5 fruit fly cellular contexts compared by ENCODE assay signal in the genomic region with DNA sequence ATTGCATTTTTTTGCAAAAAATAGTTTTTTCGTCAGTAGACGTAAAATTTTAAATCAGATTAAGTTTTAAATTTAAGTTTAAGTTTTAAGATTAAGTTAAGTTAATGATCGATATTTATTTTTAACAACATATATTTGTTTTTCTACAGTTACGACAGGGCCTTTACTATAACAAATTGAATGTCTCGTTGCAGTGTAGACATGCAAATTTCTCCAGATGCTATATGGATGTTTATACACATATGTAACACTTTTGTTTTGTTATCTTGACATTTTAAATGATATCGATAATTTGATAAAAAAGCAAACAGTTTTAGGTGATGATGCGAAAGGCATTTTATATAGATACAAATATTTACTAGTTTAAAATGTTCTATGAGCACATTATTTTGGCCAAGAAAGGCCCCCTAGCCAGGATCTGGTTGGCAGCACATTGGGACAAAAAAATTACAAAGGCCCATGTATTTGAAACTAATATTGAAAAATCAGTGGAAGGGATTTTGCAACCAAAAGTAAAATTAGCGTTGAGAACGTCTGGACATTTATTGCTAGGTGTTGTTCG.
A peak's percentile ranks its signal among the peaks of the same experiment; 100 is the strongest.
TF ChIP-seq lines count a peak whose summit lies in the region.

Gene vtd (plus strand): TSS at position 282 of the 562 bp plus-strand sequence.

- TF ChIP-seq CTCF in whole organism, embryonic (GFP tag; optimal IDR thresholded peaks at IDR 0.05; lab: Kevin White, UChicago), result no peak

TF ChIP-seq in whole organism, adult, 20 proteins besides CTCF, POLR2A, EP300 and RAD21:
- TF ChIP-seq CG1620 (GFP tag; optimal IDR thresholded peaks at IDR 0.05; lab: Kevin White, UChicago) (peak; percentile 17), cic (GFP tag; optimal IDR thresholded peaks at IDR 0.05; lab: Kevin White, UChicago) (no peak), bab1 (GFP tag; optimal IDR thresholded peaks at IDR 0.05; lab: Kevin White, UChicago) (peak; percentile 41)
TF ChIP-seq in whole organism, adult: peak in this region for 2.

TF ChIP-seq in whole organism, embryonic, 481 proteins besides CTCF, POLR2A, EP300 and RAD21 (continues in another document):
- no peak for TF ChIP-seq sim (GFP tag; IDR thresholded peaks at IDR 0.05; lab: Robert Waterston, UW)
- no peak for TF ChIP-seq sc (optimal IDR thresholded peaks at IDR 0.05; lab: Kevin White, UChicago)
- TF ChIP-seq sc (GFP tag; optimal IDR thresholded peaks at IDR 0.05; lab: Kevin White, UChicago), result no peak
- TF ChIP-seq sug (tag; optimal IDR thresholded peaks at IDR 0.05; lab: Kevin White, UChicago), result no peak
- TF ChIP-seq CG7357 (GFP tag; IDR thresholded peaks at IDR 0.05; lab: Robert Waterston, UW), result peak; percentile 95
- TF ChIP-seq CG9609 (GFP tag; optimal IDR thresholded peaks at IDR 0.05; lab: Kevin White, UChicago), result no peak
- no peak for TF ChIP-seq fd96Cb (tag; optimal IDR thresholded peaks at IDR 0.05; lab: Kevin White, UChicago)
- no peak for TF ChIP-seq CG4707 (GFP tag; optimal IDR thresholded peaks at IDR 0.05; lab: Kevin White, UChicago)
- peak; percentile 49; the same call in 2 of the 3 replicates for TF ChIP-seq CG17361 (GFP tag; IDR thresholded peaks at IDR 0.05; lab: Robert Waterston, UW)
- TF ChIP-seq CG17829 (tag; optimal IDR thresholded peaks at IDR 0.05; lab: Kevin White, UChicago), result no peak
- TF ChIP-seq cg (GFP tag; optimal IDR thresholded peaks at IDR 0.05; lab: Kevin White, UChicago), result no peak
- no peak for TF ChIP-seq D19B (GFP tag; optimal IDR thresholded peaks at IDR 0.05; lab: Kevin White, UChicago)
- no peak for TF ChIP-seq Awh (GFP tag; IDR thresholded peaks at IDR 0.05; lab: Robert Waterston, UW)
- no peak for TF ChIP-seq PHDP (tag; optimal IDR thresholded peaks at IDR 0.05; lab: Kevin White, UChicago)
- TF ChIP-seq CG2116 (GFP tag; optimal IDR thresholded peaks at IDR 0.05; lab: Kevin White, UChicago), result peak; percentile 44
- no peak for TF ChIP-seq Bteb2 (GFP tag; optimal IDR thresholded peaks at IDR 0.05; lab: Kevin White, UChicago)
- TF ChIP-seq CG12942 (GFP tag; optimal IDR thresholded peaks at IDR 0.05; lab: Kevin White, UChicago), result no peak
- no peak for TF ChIP-seq gt (GFP tag; IDR thresholded peaks at IDR 0.05; lab: Robert Waterston, UW)
- no peak for TF ChIP-seq kah (GFP tag; optimal IDR thresholded peaks at IDR 0.05; lab: Kevin White, UChicago)
- no peak for TF ChIP-seq CG2199 (GFP tag; IDR thresholded peaks at IDR 0.05; lab: Robert Waterston, UW)
- no peak for TF ChIP-seq CG11696 (GFP tag; IDR thresholded peaks at IDR 0.05; lab: Robert Waterston, UW)

TF ChIP-seq in whole organism, prepupa, 60 proteins besides CTCF, POLR2A, EP300 and RAD21:
- TF ChIP-seq cyc (GFP tag; optimal IDR thresholded peaks at IDR 0.05; lab: Kevin White, UChicago) (peak; percentile 18), Hr39 (GFP tag; optimal IDR thresholded peaks at IDR 0.05; lab: Kevin White, UChicago) (peak; percentile 19), fd59A (GFP tag; optimal IDR thresholded peaks at IDR 0.05; lab: Kevin White, UChicago) (no peak), CG11294 (GFP tag; IDR thresholded peaks at IDR 0.05; lab: Robert Waterston, UW) (no peak), Eip78C (GFP tag; lab: Kevin White, UChicago) (peak; percentile 35), svp (GFP tag; lab: Kevin White, UChicago) (peak; percentile 48), pdm3 (GFP tag; optimal IDR thresholded peaks at IDR 0.05; lab: Kevin White, UChicago) (peak; percentile 2), vri (GFP tag; optimal IDR thresholded peaks at IDR 0.05; lab: Kevin White, UChicago) (no peak), OdsH (GFP tag; optimal IDR thresholded peaks at IDR 0.05; lab: Kevin White, UChicago) (peak; percentile 8), CG31627 (GFP tag; optimal IDR thresholded peaks at IDR 0.05; lab: Kevin White, UChicago) (peak; percentile 17)

TF ChIP-seq in whole organism, pupa, 21 proteins besides CTCF, POLR2A, EP300 and RAD21:
- TF ChIP-seq D1 (tag; optimal IDR thresholded peaks at IDR 0.05; lab: Kevin White, UChicago), result no peak
- TF ChIP-seq CG15710 (tag; optimal IDR thresholded peaks at IDR 0.05; lab: Kevin White, UChicago), result peak; percentile 4
- peak; percentile 11 for TF ChIP-seq CG8159 (tag; optimal IDR thresholded peaks at IDR 0.05; lab: Kevin White, UChicago)

TF ChIP-seq in whole organism, wandering third instar larva, 38 proteins besides CTCF, POLR2A, EP300 and RAD21:
- TF ChIP-seq Mio (GFP tag; optimal IDR thresholded peaks at IDR 0.05; lab: Kevin White, UChicago) (no peak), Dfd (GFP tag; optimal IDR thresholded peaks at IDR 0.05; lab: Kevin White, UChicago) (no peak), dl (GFP tag; optimal IDR thresholded peaks at IDR 0.05; lab: Kevin White, UChicago; ENCODE audit: insufficient read depth in 1 of 2, partially characterized antibody in 2 of 2) (no peak), woc (GFP tag; optimal IDR thresholded peaks at IDR 0.05; lab: Kevin White, UChicago) (peak; percentile 60), ey (GFP tag; optimal IDR thresholded peaks at IDR 0.05; lab: Kevin White, UChicago) (no peak), CrebA (GFP tag; optimal IDR thresholded peaks at IDR 0.05; lab: Kevin White, UChicago; ENCODE audit: borderline replicate concordance) (no peak), jim (GFP tag; optimal IDR thresholded peaks at IDR 0.05; lab: Kevin White, UChicago) (no peak), Vsx2 (GFP tag; optimal IDR thresholded peaks at IDR 0.05; lab: Kevin White, UChicago; ENCODE audit: partially characterized antibody) (no peak)
TF ChIP-seq in whole organism, wandering third instar larva: peak in this region for 1.
